Fruit fly (Drosophila melanogaster): ENCODE results near the gene Dab.

The Dab gene

DNA sequence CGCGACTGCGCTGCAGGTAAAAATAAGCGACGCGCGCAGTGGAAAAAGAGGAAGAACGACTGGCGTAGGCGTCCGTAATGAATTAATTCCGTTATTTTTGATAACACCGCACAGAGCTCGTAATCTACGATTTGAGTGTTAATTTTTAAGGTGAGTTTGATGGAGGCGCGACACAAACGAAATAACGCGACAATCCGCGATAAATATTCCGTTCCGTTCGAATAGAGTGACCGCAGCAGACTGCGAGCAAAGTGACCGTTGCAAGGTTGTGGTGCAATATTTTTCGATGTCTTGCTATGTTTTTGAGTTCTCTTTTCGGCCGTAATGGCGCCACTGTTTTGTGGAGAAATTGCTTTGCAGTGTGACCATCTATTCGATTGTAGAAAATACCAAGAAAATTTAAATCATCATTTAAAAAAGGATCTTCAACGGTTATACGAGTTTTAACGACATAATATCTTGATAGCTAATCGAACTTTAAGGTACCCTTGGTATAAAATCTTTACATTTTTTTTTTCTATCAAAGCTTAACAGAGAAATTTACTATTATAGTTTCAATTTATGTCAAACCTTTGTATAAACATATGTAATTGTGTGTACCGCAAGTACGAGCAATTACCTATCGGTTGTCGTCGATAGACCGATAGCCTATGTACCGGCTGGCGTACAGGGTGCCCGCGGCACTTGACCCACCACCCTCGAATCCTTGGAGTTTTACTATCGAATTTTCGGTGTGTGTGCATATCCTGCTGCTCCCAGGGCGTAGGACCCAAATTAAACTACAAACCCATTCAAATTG is at the start of gene Dab, which contains the start of the genes CG43954 and Lasp:
Dab (plus strand) TSS at position 697 of the 799 bp plus-strand sequence.
CG43954 (minus strand) TSS at position 248 of the 799 bp plus-strand sequence.
Lasp (minus strand) TSS at position 248 of the 799 bp plus-strand sequence.
- TF ChIP-seq dsf (GFP tag; optimal IDR thresholded peaks at IDR 0.05; ENCODE audit: borderline replicate concordance) (peak; percentile 41), brk (GFP tag; optimal IDR thresholded peaks at IDR 0.05) (no peak), woc (GFP tag; optimal IDR thresholded peaks at IDR 0.05) (no peak), Jra (GFP tag; optimal IDR thresholded peaks at IDR 0.05) (peak; percentile 47), Rel (GFP tag; optimal IDR thresholded peaks at IDR 0.05) (no peak), Rel (tag; optimal IDR thresholded peaks at IDR 0.05) (peak; percentile 42), sage (GFP tag; optimal IDR thresholded peaks at IDR 0.05) (no peak), CrebA (GFP tag; optimal IDR thresholded peaks at IDR 0.05; ENCODE audit: borderline replicate concordance) (no peak), dl (GFP tag; optimal IDR thresholded peaks at IDR 0.05; ENCODE audit: insufficient read depth in 1 of 2, partially characterized antibody in 2 of 2) (no peak), rgr (GFP tag; optimal IDR thresholded peaks at IDR 0.05) (peak; percentile 41), Myc (optimal IDR thresholded peaks at IDR 0.05) (peak; percentile 86), lola (GFP tag; optimal IDR thresholded peaks at IDR 0.05) (no peak), CG32264 (GFP tag; optimal IDR thresholded peaks at IDR 0.05) (no peak), Hr83 (GFP tag; optimal IDR thresholded peaks at IDR 0.05; ENCODE audit: poor library complexity, severe bottlenecking) (peak; percentile 43), ey (GFP tag; optimal IDR thresholded peaks at IDR 0.05) (no peak), br (GFP tag; optimal IDR thresholded peaks at IDR 0.05) (no peak), foxo (GFP tag; optimal IDR thresholded peaks at IDR 0.05) (peak in 1 of 2 experiments; percentile 45), GATAd (GFP tag; optimal IDR thresholded peaks at IDR 0.05) (no peak), usp (GFP tag; optimal IDR thresholded peaks at IDR 0.05) (no peak), Hr78 (GFP tag; optimal IDR thresholded peaks at IDR 0.05) (no peak), pan (optimal IDR thresholded peaks at IDR 0.05) (no peak), Dif (GFP tag; optimal IDR thresholded peaks at IDR 0.05; ENCODE audit: partially characterized antibody) (peak; percentile 17), jim (GFP tag; optimal IDR thresholded peaks at IDR 0.05) (no peak), Mio (GFP tag; optimal IDR thresholded peaks at IDR 0.05) (no peak), OdsH (GFP tag; optimal IDR thresholded peaks at IDR 0.05) (no peak), N (GFP tag; optimal IDR thresholded peaks at IDR 0.05) (no peak), h (GFP tag; optimal IDR thresholded peaks at IDR 0.05) (peak; percentile 56), dmrt93B (GFP tag; optimal IDR thresholded peaks at IDR 0.05) (no peak), sv (GFP tag; optimal IDR thresholded peaks at IDR 0.05) (no peak), tai (GFP tag; optimal IDR thresholded peaks at IDR 0.05) (no peak), Sp1 (GFP tag; optimal IDR thresholded peaks at IDR 0.05) (peak; percentile 44), Hnf4 (GFP tag; optimal IDR thresholded peaks at IDR 0.05) (no peak), Abd-B (GFP tag; optimal IDR thresholded peaks at IDR 0.05) (no peak), fru (GFP tag; optimal IDR thresholded peaks at IDR 0.05) (no peak), Vsx2 (GFP tag; optimal IDR thresholded peaks at IDR 0.05; ENCODE audit: partially characterized antibody) (no peak), Dfd (GFP tag; optimal IDR thresholded peaks at IDR 0.05) (no peak), HLH106 (tag; optimal IDR thresholded peaks at IDR 0.05) (no peak), psq (GFP tag; optimal IDR thresholded peaks at IDR 0.05) (no peak), CG9705 (GFP tag; optimal IDR thresholded peaks at IDR 0.05) (no peak)

DNA sequence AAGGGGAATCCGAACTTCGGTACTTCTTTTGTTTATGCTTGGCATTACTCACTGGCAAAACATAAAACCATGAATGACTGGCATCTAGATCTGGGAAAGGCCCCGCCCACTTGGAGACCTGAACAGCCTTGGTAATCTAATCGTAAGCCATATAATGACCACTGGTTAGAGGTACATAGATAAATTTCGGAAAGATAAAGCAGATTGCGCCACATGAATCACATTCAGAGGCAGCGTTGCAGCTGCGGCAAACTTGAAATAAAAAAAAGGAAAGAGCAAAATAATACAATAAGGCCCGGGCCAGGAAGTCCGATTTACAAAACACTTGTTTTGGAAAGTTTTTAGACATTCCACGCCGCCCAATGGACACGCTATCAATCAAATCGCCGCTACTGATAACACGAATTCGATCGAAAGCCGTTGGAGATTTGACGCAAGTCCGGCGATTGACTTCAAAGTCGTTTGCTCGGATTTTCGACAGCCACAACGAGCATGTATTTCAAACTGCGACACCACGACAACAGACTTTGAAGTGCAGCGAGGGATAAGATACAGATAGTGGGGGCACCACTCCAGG is 47.7 kb upstream of the Dab start:
- TF ChIP-seq h (GFP tag; optimal IDR thresholded peaks at IDR 0.05) (no peak), Dif (GFP tag; optimal IDR thresholded peaks at IDR 0.05; ENCODE audit: partially characterized antibody) (no peak), CG9705 (GFP tag; optimal IDR thresholded peaks at IDR 0.05) (no peak), CG32264 (GFP tag; optimal IDR thresholded peaks at IDR 0.05) (no peak), HLH106 (tag; optimal IDR thresholded peaks at IDR 0.05) (no peak), rgr (GFP tag; optimal IDR thresholded peaks at IDR 0.05) (no peak), sage (GFP tag; optimal IDR thresholded peaks at IDR 0.05) (no peak), tai (GFP tag; optimal IDR thresholded peaks at IDR 0.05) (no peak), lola (GFP tag; optimal IDR thresholded peaks at IDR 0.05) (no peak), GATAd (GFP tag; optimal IDR thresholded peaks at IDR 0.05) (no peak), sv (GFP tag; optimal IDR thresholded peaks at IDR 0.05) (no peak), Mio (GFP tag; optimal IDR thresholded peaks at IDR 0.05) (no peak), fru (GFP tag; optimal IDR thresholded peaks at IDR 0.05) (no peak), woc (GFP tag; optimal IDR thresholded peaks at IDR 0.05) (no peak), Hr83 (GFP tag; optimal IDR thresholded peaks at IDR 0.05; ENCODE audit: poor library complexity, severe bottlenecking) (no peak), brk (GFP tag; optimal IDR thresholded peaks at IDR 0.05) (no peak)
